Worm (Caenorhabditis elegans) whole organism, L4 larva: ENCODE measurements around the gene lido-17.
A peak's percentile ranks its signal among the peaks of the same experiment; 100 is the strongest.

Experiments used
- D1046.2 ChIP-seq: fragments of 200-800 bp; sonication (Bioruptor generic); IDR thresholded peaks from 2 replicates; pipeline ENCODE4 v1.3.6; 2022; ENCODE audit warnings: missing genetic modification characterization, missing compliant biosample characterization
- F10B5.3 ChIP-seq: sonication (generic microtip); optimal IDR thresholded peaks from 2 replicates; lab custom pipeline; 2016; ENCODE audit warnings: mild to moderate bottlenecking, missing genetic modification characterization, missing compliant biosample characterization
- F37D6.2 ChIP-seq: sonication (generic microtip); optimal IDR thresholded peaks from 2 replicates; lab custom pipeline; 2016; ENCODE audit warnings: mild to moderate bottlenecking, missing genetic modification characterization, missing compliant biosample characterization
- F49E8.2 ChIP-seq: sonication (generic microtip); optimal IDR thresholded peaks from 2 replicates; lab custom pipeline; 2016; ENCODE audit warnings: missing compliant biosample characterization, mild to moderate bottlenecking, missing genetic modification characterization, borderline replicate concordance
- R02D3.7 ChIP-seq: fragments of 150-350 bp; sonication (generic microtip); optimal IDR thresholded peaks from 3 replicates; lab custom pipeline; 2014; ENCODE audit warnings: missing biosample characterization, missing genetic modification characterization
- T20F7.1 ChIP-seq: fragments of 200-800 bp; sonication (Bioruptor generic); optimal IDR thresholded peaks from 2 replicates; lab custom pipeline; 2018; ENCODE audit warnings: mild to moderate bottlenecking, missing genetic modification characterization, missing compliant biosample characterization
- T26A8.4 ChIP-seq: fragments of 200-800 bp; sonication (Bioruptor generic); IDR thresholded peaks from 2 replicates; pipeline ENCODE4 v1.3.6; 2022; ENCODE audit warnings: missing genetic modification characterization, missing compliant biosample characterization
- Y48G9A.11 ChIP-seq: fragments of 200-800 bp; sonication (Bioruptor generic); IDR thresholded peaks from 2 replicates; pipeline ENCODE4 v1.3.6; 2022; ENCODE audit warnings: missing genetic modification reagents, missing genetic modification characterization, missing compliant biosample characterization
- Y5F2A.4 ChIP-seq: fragments of 200-800 bp; sonication (Bioruptor generic); optimal IDR thresholded peaks from 2 replicates; lab custom pipeline; 2018; ENCODE audit warnings: mild to moderate bottlenecking, missing genetic modification characterization, missing compliant biosample characterization
- Y75B8A.6 ChIP-seq: fragments of 200-800 bp; sonication (Bioruptor generic); IDR thresholded peaks from 2 replicates; pipeline ENCODE4 v1.3.6; 2022; ENCODE audit warnings: missing genetic modification reagents, missing genetic modification characterization, missing compliant biosample characterization
- ZK337.2 ChIP-seq: fragments of 200-800 bp; sonication (Bioruptor generic); IDR thresholded peaks from 2 replicates; pipeline ENCODE4 v1.3.6; 2022; ENCODE audit warnings: missing genetic modification reagents, missing genetic modification characterization, missing compliant biosample characterization
- aly-2 ChIP-seq: sonication (generic microtip); optimal IDR thresholded peaks from 2 replicates; lab custom pipeline; 2018; ENCODE audit warnings: missing biosample characterization, missing genetic modification characterization
- ceh-82 ChIP-seq: sonication (generic microtip); optimal IDR thresholded peaks from 2 replicates; lab custom pipeline; 2017; ENCODE audit warnings: missing biosample characterization, missing genetic modification characterization
- ces-1 ChIP-seq: fragments of 150-350 bp; sonication (generic microtip); optimal IDR thresholded peaks from 4 replicates; lab custom pipeline; 2014; ENCODE audit warnings: missing biosample characterization, missing genetic modification reagents, missing genetic modification characterization
- cey-2 ChIP-seq: sonication (generic microtip); optimal IDR thresholded peaks from 3 replicates; lab custom pipeline; 2017; ENCODE audit warnings: missing genetic modification characterization, mild to moderate bottlenecking, missing compliant biosample characterization, antibody characterized with exemption, borderline replicate concordance; ENCODE audit not compliant: insufficient read depth
- ctbp-1 ChIP-seq: fragments of 200-800 bp; sonication (Bioruptor generic); IDR thresholded peaks from 2 replicates; pipeline ENCODE4 v1.3.6; 2022; ENCODE audit warnings: missing genetic modification reagents, missing genetic modification characterization, missing compliant biosample characterization
- daf-16 ChIP-seq, 3 experiments: sonication (generic microtip); optimal IDR thresholded peaks; 2 replicates each; lab custom pipeline; 2016 to 2017; ENCODE audit warnings: missing genetic modification characterization in 3 of 3, missing genetic modification reagents in 3 of 3, mild to moderate bottlenecking in 2 of 3, missing compliant biosample characterization in 2 of 3, missing biosample characterization in 1 of 3, moderate library complexity in 1 of 3
- daf-8 ChIP-seq: fragments of 200-800 bp; sonication (Bioruptor generic); IDR thresholded peaks from 2 replicates; pipeline ENCODE4 v1.3.6; 2022; ENCODE audit warnings: missing genetic modification characterization, missing compliant biosample characterization
- dmd-8 ChIP-seq: fragments of 200-800 bp; sonication (Bioruptor generic); IDR thresholded peaks from 2 replicates; pipeline ENCODE4 v1.3.6; 2022; ENCODE audit warnings: missing genetic modification characterization, missing compliant biosample characterization
- hmg-1.1 ChIP-seq: fragments of 200-800 bp; sonication (Bioruptor generic); IDR thresholded peaks from 2 replicates; pipeline ENCODE4 v1.3.6; 2022; ENCODE audit warnings: missing genetic modification reagents, missing genetic modification characterization, missing compliant biosample characterization
- jun-1 ChIP-seq: fragments of 150-350 bp; optimal IDR thresholded peaks from 2 replicates; lab custom pipeline; 2014; ENCODE audit warnings: missing biosample characterization, missing genetic modification reagents, missing genetic modification characterization
- lin-39 ChIP-seq: fragments of 150-350 bp; optimal IDR thresholded peaks from 2 replicates; lab custom pipeline; 2014; ENCODE audit warnings: missing biosample characterization, missing genetic modification reagents, missing genetic modification characterization
- lsy-2 ChIP-seq, 2 experiments: fragments of 150-350 bp in 1 of 2; sonication (generic microtip) in 1 of 2; optimal IDR thresholded peaks; 2 replicates each; lab custom pipeline; 2014 to 2017; ENCODE audit warnings: missing biosample characterization in 2 of 2, missing genetic modification characterization in 2 of 2
- madf-5 ChIP-seq, 2 experiments: fragments of 200-800 bp; sonication (Bioruptor generic); IDR thresholded peaks; 2 replicates each; pipeline ENCODE4 v1.3.6; 2022; ENCODE audit warnings: missing compliant biosample characterization in 2 of 2, missing genetic modification characterization in 2 of 2
- mdt-29 ChIP-seq: fragments of 200-800 bp; sonication (Bioruptor generic); IDR thresholded peaks from 2 replicates; pipeline ENCODE4 v1.3.6; 2022; ENCODE audit warnings: missing genetic modification reagents, missing genetic modification characterization, missing compliant biosample characterization
- nhr-102 ChIP-seq: sonication (generic microtip); optimal IDR thresholded peaks from 2 replicates; lab custom pipeline; 2016; ENCODE audit warnings: mild to moderate bottlenecking, missing genetic modification characterization, moderate library complexity, missing compliant biosample characterization
- nhr-25 ChIP-seq: sonication (generic microtip); optimal IDR thresholded peaks from 2 replicates; lab custom pipeline; 2017; ENCODE audit warnings: missing genetic modification characterization, mild to moderate bottlenecking, missing compliant biosample characterization, antibody characterized with exemption, moderate library complexity, borderline replicate concordance; ENCODE audit not compliant: insufficient read depth
- nhr-28 ChIP-seq: fragments of 150-350 bp; optimal IDR thresholded peaks from 2 replicates; lab custom pipeline; 2014; ENCODE audit warnings: missing biosample characterization, missing genetic modification characterization
- nhr-41 ChIP-seq: fragments of 200-800 bp; sonication (Bioruptor generic); IDR thresholded peaks from 2 replicates; pipeline ENCODE4 v1.3.6; 2022; ENCODE audit warnings: missing genetic modification reagents, missing genetic modification characterization, missing compliant biosample characterization
- nhr-6 ChIP-seq: fragments of 150-350 bp; optimal IDR thresholded peaks from 2 replicates; lab custom pipeline; 2014; ENCODE audit warnings: missing biosample characterization, missing genetic modification characterization
- nhr-76 ChIP-seq: fragments of 150-350 bp; optimal IDR thresholded peaks from 2 replicates; lab custom pipeline; 2014; ENCODE audit warnings: missing biosample characterization, missing genetic modification characterization
- pha-4 ChIP-seq, 2 experiments: fragments of 150-350 bp in 1 of 2; fragments of 200-800 bp in 1 of 2; sonication (Bioruptor generic) in 1 of 2; IDR thresholded peaks in 1 of 2; optimal IDR thresholded peaks in 1 of 2; 2 replicates each; pipeline versions ENCODE4 v1.3.6 to Lab custom; 2014 to 2022; ENCODE audit warnings: missing genetic modification characterization in 2 of 2, missing genetic modification reagents in 2 of 2, missing biosample characterization in 1 of 2, missing compliant biosample characterization in 1 of 2
- php-3 ChIP-seq: fragments of 200-800 bp; sonication (Bioruptor generic); IDR thresholded peaks from 2 replicates; pipeline ENCODE4 v1.3.6; 2022; ENCODE audit warnings: missing genetic modification reagents, missing genetic modification characterization, missing compliant biosample characterization
- pqm-1 ChIP-seq: sonication (generic microtip); optimal IDR thresholded peaks from 2 replicates; lab custom pipeline; 2017; ENCODE audit warnings: missing biosample characterization, missing genetic modification characterization
- rbr-2 ChIP-seq: sonication (generic microtip); optimal IDR thresholded peaks from 2 replicates; lab custom pipeline; 2016; ENCODE audit warnings: missing genotype, missing genetic modification characterization, missing compliant biosample characterization
- sdz-12 ChIP-seq: fragments of 200-800 bp; sonication (Bioruptor generic); optimal IDR thresholded peaks from 2 replicates; lab custom pipeline; 2018; ENCODE audit warnings: mild to moderate bottlenecking, missing genetic modification characterization, missing compliant biosample characterization
- skn-1 ChIP-seq: fragments of 150-350 bp; optimal IDR thresholded peaks from 2 replicates; lab custom pipeline; 2014; ENCODE audit warnings: missing biosample characterization, missing genetic modification characterization
- snpc-4 ChIP-seq: fragments of 150-350 bp; optimal IDR thresholded peaks from 2 replicates; lab custom pipeline; 2014; ENCODE audit warnings: missing biosample characterization, missing genetic modification characterization
- spr-1 ChIP-seq: sonication (generic microtip); optimal IDR thresholded peaks from 2 replicates; lab custom pipeline; 2016; ENCODE audit warnings: mild to moderate bottlenecking, missing genetic modification characterization, missing compliant biosample characterization
- spr-3 ChIP-seq: fragments of 200-800 bp; sonication (Bioruptor generic); optimal IDR thresholded peaks from 2 replicates; lab custom pipeline; 2018; ENCODE audit warnings: mild to moderate bottlenecking, missing genetic modification characterization, missing compliant biosample characterization
- unc-39 ChIP-seq: sonication (generic microtip); optimal IDR thresholded peaks from 2 replicates; lab custom pipeline; 2017; ENCODE audit warnings: missing biosample characterization, missing genetic modification characterization
- vab-7 ChIP-seq: fragments of 200-800 bp; sonication (Bioruptor generic); IDR thresholded peaks from 2 replicates; pipeline ENCODE4 v1.3.6; 2022; ENCODE audit warnings: missing genetic modification reagents, missing genetic modification characterization, missing compliant biosample characterization
- zfp-2 ChIP-seq: sonication (generic microtip); optimal IDR thresholded peaks from 2 replicates; lab custom pipeline; 2016; ENCODE audit warnings: mild to moderate bottlenecking, missing genetic modification characterization, missing compliant biosample characterization
- zfp-3 ChIP-seq: fragments of 200-800 bp; sonication (Bioruptor generic); conservative IDR thresholded peaks from 2 replicates; pipeline ENCODE4 v1.3.6; 2022; ENCODE audit warnings: missing genetic modification reagents, missing genetic modification characterization, missing compliant biosample characterization
- ztf-7 ChIP-seq: fragments of 150-350 bp; optimal IDR thresholded peaks from 2 replicates; lab custom pipeline; 2014; ENCODE audit warnings: missing biosample characterization, missing genetic modification characterization

Gene lido-17

ce11 chrII:9385241-9385640 is 7.4 kb downstream of the lido-17 start, which contains the start of gene C06C3.7:
Gene C06C3.7, plus strand, starts transcription at chrII:9385541.
- no peak for TF ChIP-seq F49E8.2 (tag; lab: Kevin White, UChicago)
- TF ChIP-seq F37D6.2 (tag; lab: Kevin White, UChicago) = no peak
- TF ChIP-seq spr-3 (GFP tag; lab: Kevin White, UChicago) = no peak
- no peak for TF ChIP-seq R02D3.7
- TF ChIP-seq ZK337.2 = no peak
- no peak for TF ChIP-seq madf-5 (GFP tag; IDR thresholded peaks at IDR 0.05; lab: Robert Waterston, UW)
- TF ChIP-seq lsy-2 (tag; optimal IDR thresholded peaks at IDR 0.05; lab: Kevin White, UChicago) = no peak

ce11 chrII:9379796-9380195 is 12.8 kb downstream of the lido-17 start, which contains the start of gene srh-48:
Gene srh-48, plus strand, starts transcription at chrII:9380096.
- TF ChIP-seq nhr-102 (tag; lab: Kevin White, UChicago) = no peak
- no peak for TF ChIP-seq pqm-1 (tag; lab: Kevin White, UChicago)
- TF ChIP-seq hmg-1.1 (GFP tag; lab: Robert Waterston, UW) = no peak
- no peak for TF ChIP-seq T26A8.4 (GFP tag; lab: Robert Waterston, UW)
- no peak for TF ChIP-seq php-3 (GFP tag; lab: Robert Waterston, UW)
- no peak for TF ChIP-seq daf-8 (GFP tag; lab: Robert Waterston, UW)
- TF ChIP-seq ztf-7 (tag; lab: Kevin White, UChicago) = no peak
- TF ChIP-seq skn-1 = no peak
- no peak for TF ChIP-seq nhr-6 (tag; lab: Kevin White, UChicago)

- TF ChIP-seq nhr-76 (tag; lab: Kevin White, UChicago) (no peak), zfp-3 (no peak), nhr-25 (tag; lab: Kevin White, UChicago) (no peak), ces-1 (GFP tag; lab: Kevin White, UChicago) (no peak), jun-1 (tag; lab: Kevin White, UChicago) (no peak), dmd-8 (GFP tag; lab: Robert Waterston, UW) (no peak), nhr-41 (no peak), F10B5.3 (tag; lab: Kevin White, UChicago) (no peak), rbr-2 (tag; lab: Kevin White, UChicago) (no peak), lsy-2 (tag; optimal IDR thresholded peaks at IDR 0.05; lab: Kevin White, UChicago) (no peak), Y48G9A.11 (GFP tag; lab: Robert Waterston, UW) (no peak), Y5F2A.4 (GFP tag; lab: Kevin White, UChicago) (no peak), daf-16 (GFP tag; optimal IDR thresholded peaks at IDR 0.05; lab: Kevin White, UChicago) (no peak), daf-16 (tag; optimal IDR thresholded peaks at IDR 0.05; lab: Kevin White, UChicago) (peak; percentile 72), mdt-29 (GFP tag; lab: Robert Waterston, UW) (no peak), ctbp-1 (GFP tag; lab: Robert Waterston, UW) (no peak), D1046.2 (GFP tag; lab: Robert Waterston, UW) (no peak), ceh-82 (tag; lab: Kevin White, UChicago) (no peak), pqm-1 (tag; lab: Kevin White, UChicago) (peak; percentile 26)
Observed at ce11 chrII:9378174-9378573, 14.4 kb downstream of the lido-17 start.

ce11 chrII:9377158-9377557 is 15.5 kb downstream of the lido-17 start, which contains the start of gene C06C3.10:
Gene C06C3.10, minus strand, starts transcription at chrII:9377258.
- no peak for TF ChIP-seq Y48G9A.11 (GFP tag; lab: Robert Waterston, UW)
- TF ChIP-seq cey-2 (tag; lab: Kevin White, UChicago) = no peak
- no peak for TF ChIP-seq T20F7.1
- TF ChIP-seq snpc-4 (tag; lab: Kevin White, UChicago) = no peak
- no peak for TF ChIP-seq aly-2 (tag; lab: Kevin White, UChicago)
- TF ChIP-seq mdt-29 (GFP tag; lab: Robert Waterston, UW) = no peak
- no peak for TF ChIP-seq Y75B8A.6 (GFP tag; lab: Robert Waterston, UW)
- TF ChIP-seq vab-7 (GFP tag; lab: Robert Waterston, UW) = no peak
- no peak for TF ChIP-seq lsy-2 (tag; optimal IDR thresholded peaks at IDR 0.05; lab: Kevin White, UChicago)
- no peak for TF ChIP-seq spr-1 (tag; lab: Kevin White, UChicago)
- TF ChIP-seq sdz-12 (GFP tag; lab: Kevin White, UChicago) = no peak
- TF ChIP-seq zfp-2 (tag; lab: Kevin White, UChicago) = no peak
- TF ChIP-seq lin-39 (tag; lab: Kevin White, UChicago) = no peak
- TF ChIP-seq nhr-28 (tag; lab: Kevin White, UChicago) = no peak
- no peak for TF ChIP-seq pha-4 (GFP tag; IDR thresholded peaks at IDR 0.05; lab: Robert Waterston, UW)
- no peak for TF ChIP-seq pha-4 (tag; optimal IDR thresholded peaks at IDR 0.05; lab: Kevin White, UChicago)
- TF ChIP-seq php-3 (GFP tag; lab: Robert Waterston, UW) = no peak
- no peak for TF ChIP-seq nhr-102 (tag; lab: Kevin White, UChicago)
- TF ChIP-seq unc-39 (tag; lab: Kevin White, UChicago) = no peak
